Fruit fly (Drosophila melanogaster): Measurements from ENCODE around the gene hzg.

Gene hzg

DNA sequence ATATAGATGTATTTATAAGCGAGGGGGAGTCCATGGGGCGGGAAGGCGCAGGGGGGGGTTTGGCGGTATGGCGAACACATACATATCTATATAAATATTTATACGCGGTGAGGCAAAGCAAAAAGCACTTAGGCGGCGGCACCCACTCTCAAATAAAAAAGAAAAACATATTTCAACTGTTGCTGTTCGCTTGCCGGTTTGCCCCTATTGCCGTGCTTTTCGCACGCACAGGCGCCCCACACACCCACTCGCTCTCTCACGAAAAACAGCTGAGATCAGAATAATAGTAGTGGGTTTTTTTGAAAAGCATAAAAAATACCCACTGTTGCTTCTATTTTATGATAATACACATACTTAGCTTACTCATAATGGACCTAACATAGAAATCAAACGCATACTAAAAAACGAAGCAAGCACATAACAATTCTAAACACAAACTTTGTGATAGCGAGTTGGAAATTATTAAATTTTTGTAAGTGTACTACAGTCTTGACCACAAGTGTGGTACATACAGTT is 3.3 kb downstream of the hzg start (continued):
- TF ChIP-seq trh (GFP tag; optimal IDR thresholded peaks at IDR 0.05): no peak
- TF ChIP-seq shn (GFP tag; optimal IDR thresholded peaks at IDR 0.05): peak; percentile 77
- peak; percentile 51 for TF ChIP-seq Abd-B (GFP tag; optimal IDR thresholded peaks at IDR 0.05)
- 0 out of 2 replicates have a peak, but pooled peaks have one; percentile 45 for TF ChIP-seq ham (GFP tag; IDR thresholded peaks at IDR 0.05)
- 0 out of 2 replicates have a peak, but pooled peaks have one; percentile 27 for TF ChIP-seq ssp (GFP tag; IDR thresholded peaks at IDR 0.05)
- no peak for TF ChIP-seq knrl (GFP tag; IDR thresholded peaks at IDR 0.05; ENCODE audit: partially characterized antibody)
- peak; percentile 74 for TF ChIP-seq D19B (GFP tag; optimal IDR thresholded peaks at IDR 0.05)
- TF ChIP-seq stc (GFP tag; IDR thresholded peaks at IDR 0.05): peak; percentile 66
- TF ChIP-seq TFAM (GFP tag; optimal IDR thresholded peaks at IDR 0.05): no peak
- no peak for TF ChIP-seq vnd (GFP tag; IDR thresholded peaks at IDR 0.05; ENCODE audit: partially characterized antibody)
- TF ChIP-seq btn (GFP tag; optimal IDR thresholded peaks at IDR 0.05): peak; percentile 32
- TF ChIP-seq CG33557 (GFP tag; optimal IDR thresholded peaks at IDR 0.05): no peak
- TF ChIP-seq CG2678 (tag; optimal IDR thresholded peaks at IDR 0.05): peak; percentile 92
- no peak for TF ChIP-seq hth (optimal IDR thresholded peaks at IDR 0.05)
- TF ChIP-seq dm (GFP tag; optimal IDR thresholded peaks at IDR 0.05): peak; percentile 28
- TF ChIP-seq CG9727 (GFP tag; optimal IDR thresholded peaks at IDR 0.05): peak; percentile 81
- TF ChIP-seq gce (GFP tag; IDR thresholded peaks at IDR 0.05): no peak
- peak; percentile 13 for TF ChIP-seq CG15696 (tag; optimal IDR thresholded peaks at IDR 0.05)
- peak; percentile 70 for TF ChIP-seq tgo (GFP tag; IDR thresholded peaks at IDR 0.05)
- TF ChIP-seq Gug (GFP tag; IDR thresholded peaks at IDR 0.05): peak; percentile 50; the same call in 2 of the 4 replicates
- peak; percentile 69; the same call in 1 of the 3 replicates for TF ChIP-seq so (GFP tag; IDR thresholded peaks at IDR 0.05)
- peak; percentile 31 for TF ChIP-seq CG6813 (GFP tag; optimal IDR thresholded peaks at IDR 0.05)
- TF ChIP-seq CG15514 (GFP tag; optimal IDR thresholded peaks at IDR 0.05): peak; percentile 72
- 0 out of 2 replicates have a peak, but pooled peaks have one; percentile 47 for TF ChIP-seq tna (GFP tag; IDR thresholded peaks at IDR 0.05; ENCODE audit: partially characterized antibody)
- peak; percentile 89 for TF ChIP-seq B-H2 (GFP tag; optimal IDR thresholded peaks at IDR 0.05)
- TF ChIP-seq CG30431 (GFP tag; optimal IDR thresholded peaks at IDR 0.05): no peak
- peak; percentile 87 for TF ChIP-seq CHES-1-like (GFP tag; optimal IDR thresholded peaks at IDR 0.05)
- no peak for TF ChIP-seq Stat92E (GFP tag; optimal IDR thresholded peaks at IDR 0.05)
- peak in 1 of 2 experiments; percentile 57 for TF ChIP-seq Trl (optimal IDR thresholded peaks at IDR 0.05)
- TF ChIP-seq Trl (GFP tag; optimal IDR thresholded peaks at IDR 0.05): peak; percentile 63
- TF ChIP-seq cas (GFP tag; IDR thresholded peaks at IDR 0.05): no peak
- TF ChIP-seq mirr (GFP tag; optimal IDR thresholded peaks at IDR 0.05): peak; percentile 81
- peak; percentile 73 to 78 for TF ChIP-seq Pdp1 (GFP tag; optimal IDR thresholded peaks at IDR 0.05)
- peak; percentile 47; the same call in 1 of the 3 replicates for TF ChIP-seq CG34224 (GFP tag; IDR thresholded peaks at IDR 0.05; ENCODE audit: partially characterized antibody)
- peak; percentile 64 for TF ChIP-seq phol (tag; optimal IDR thresholded peaks at IDR 0.05)
- peak; percentile 66 for TF ChIP-seq CG18011 (GFP tag; optimal IDR thresholded peaks at IDR 0.05)
- no peak for TF ChIP-seq fru (optimal IDR thresholded peaks at IDR 0.05)
- peak; percentile 76 for TF ChIP-seq CG12155 (GFP tag; optimal IDR thresholded peaks at IDR 0.05)
- peak; percentile 70 for TF ChIP-seq eyg (GFP tag; optimal IDR thresholded peaks at IDR 0.05)
- no peak for TF ChIP-seq CG13123 (GFP tag; optimal IDR thresholded peaks at IDR 0.05)
- no peak for TF ChIP-seq CG13287 (GFP tag; IDR thresholded peaks at IDR 0.05; ENCODE audit: partially characterized antibody)
- TF ChIP-seq CG16779 (GFP tag; IDR thresholded peaks at IDR 0.05): no peak
- peak; percentile 82 for TF ChIP-seq BtbVII (GFP tag; optimal IDR thresholded peaks at IDR 0.05)
- no peak for TF ChIP-seq CG8359 (GFP tag; optimal IDR thresholded peaks at IDR 0.05; ENCODE audit: borderline replicate concordance)
- TF ChIP-seq CG31365 (tag; optimal IDR thresholded peaks at IDR 0.05): peak; percentile 45
- TF ChIP-seq salm (tag; optimal IDR thresholded peaks at IDR 0.05): peak; percentile 31
- no peak for TF ChIP-seq CG8478 (optimal IDR thresholded peaks at IDR 0.05)
- TF ChIP-seq maf-S (GFP tag; optimal IDR thresholded peaks at IDR 0.05): peak; percentile 77
- no peak for TF ChIP-seq tll (GFP tag; optimal IDR thresholded peaks at IDR 0.05)
- no peak for TF ChIP-seq br (optimal IDR thresholded peaks at IDR 0.05)
- TF ChIP-seq ttk (GFP tag; IDR thresholded peaks at IDR 0.05): no peak
